Fruit fly (Drosophila melanogaster) whole organism, embryonic: ENCODE data around the gene corolla.

ENCODE experiments used
- ATbp ChIP-seq: fragments of 200-800 bp; sonication (Bioruptor generic); optimal IDR thresholded peaks from 2 replicates; lab custom pipeline; 2017; ENCODE audit warnings: missing biosample characterization, mild to moderate bottlenecking, missing genetic modification characterization, missing genetic modification reagents
- Adf1 ChIP-seq: fragments of 200-800 bp; sonication (Bioruptor generic); IDR thresholded peaks from 2 replicates; pipeline ENCODE4 v1.3.6; 2022; ENCODE audit warnings: missing biosample characterization, missing genetic modification characterization
- B-H1 ChIP-seq: fragments of 200-800 bp; sonication (Bioruptor generic); IDR thresholded peaks from 3 replicates; pipeline ENCODE4 v1.3.6; 2022; ENCODE audit warnings: missing biosample characterization, missing genetic modification characterization
- Bgb ChIP-seq: fragments of 200-800 bp; sonication (Bioruptor generic); IDR thresholded peaks from 2 replicates; pipeline ENCODE4 v1.3.6; 2022; ENCODE audit warnings: missing biosample characterization, missing genetic modification characterization; ENCODE audit not compliant: partially characterized antibody
- CG11085 ChIP-seq: fragments of 200-800 bp; sonication (Bioruptor generic); IDR thresholded peaks from 2 replicates; pipeline ENCODE4 v1.3.6; 2022; ENCODE audit warnings: missing biosample characterization, missing genetic modification characterization
- CG11560 ChIP-seq: fragments of 200-800 bp; sonication (Bioruptor generic); IDR thresholded peaks from 3 replicates; pipeline ENCODE4 v1.3.6; 2022; ENCODE audit warnings: missing biosample characterization, missing genetic modification characterization
- CG11723 ChIP-seq: fragments of 200-800 bp; sonication (Bioruptor generic); optimal IDR thresholded peaks from 2 replicates; lab custom pipeline; 2017; ENCODE audit warnings: missing biosample characterization, mild to moderate bottlenecking, missing genetic modification characterization
- CG12155 ChIP-seq: fragments of 200-800 bp; sonication (Bioruptor generic); optimal IDR thresholded peaks from 3 replicates; lab custom pipeline; 2016; ENCODE audit warnings: missing biosample characterization, missing genetic modification characterization
- CG15073 ChIP-seq: fragments of 200-800 bp; sonication (Bioruptor generic); optimal IDR thresholded peaks from 2 replicates; lab custom pipeline; 2016; ENCODE audit warnings: missing biosample characterization, missing genetic modification characterization
- CG1603 ChIP-seq: fragments of 200-800 bp; sonication (Bioruptor generic); optimal IDR thresholded peaks from 2 replicates; lab custom pipeline; 2019; ENCODE audit warnings: missing biosample characterization, mild to moderate bottlenecking, missing genetic modification characterization, moderate library complexity
- CG30431 ChIP-seq: fragments of 200-800 bp; sonication (Bioruptor generic); optimal IDR thresholded peaks from 2 replicates; lab custom pipeline; 2017; ENCODE audit warnings: missing biosample characterization, missing genetic modification characterization
- CG3065 ChIP-seq: fragments of 200-800 bp; sonication (Bioruptor generic); optimal IDR thresholded peaks from 2 replicates; lab custom pipeline; 2016; ENCODE audit warnings: missing biosample characterization, missing genetic modification characterization
- CG33557 ChIP-seq: fragments of 200-800 bp; sonication (Bioruptor generic); optimal IDR thresholded peaks from 2 replicates; lab custom pipeline; 2019; ENCODE audit warnings: missing biosample characterization, mild to moderate bottlenecking, missing genetic modification characterization, moderate library complexity
- CG34224 ChIP-seq: fragments of 200-800 bp; sonication (Bioruptor generic); IDR thresholded peaks from 3 replicates; pipeline ENCODE4 v1.3.6; 2022; ENCODE audit warnings: missing biosample characterization, missing genetic modification characterization; ENCODE audit not compliant: partially characterized antibody
- CG7372 ChIP-seq: fragments of 200-800 bp; sonication (Bioruptor generic); IDR thresholded peaks from 2 replicates; pipeline ENCODE4 v1.3.6; 2022; ENCODE audit warnings: missing biosample characterization, missing genetic modification characterization
- CG8281 ChIP-seq: fragments of 200-800 bp; sonication (Bioruptor generic); optimal IDR thresholded peaks from 2 replicates; lab custom pipeline; 2018; ENCODE audit warnings: missing biosample characterization, mild to moderate bottlenecking, missing genetic modification characterization, moderate library complexity
- CG8944 ChIP-seq: fragments of 200-800 bp; sonication (Bioruptor generic); optimal IDR thresholded peaks from 3 replicates; lab custom pipeline; 2016; ENCODE audit warnings: missing biosample characterization, missing genetic modification characterization
- CG9215 ChIP-seq: fragments of 200-800 bp; sonication (Bioruptor generic); IDR thresholded peaks from 2 replicates; pipeline ENCODE4 v1.3.6; 2022; ENCODE audit warnings: missing biosample characterization, missing genetic modification characterization
- D ChIP-seq, 2 experiments: fragments of 200-800 bp in 1 of 2; fragments of >200 bp in 1 of 2; sonication (Bioruptor generic) in 1 of 2; optimal IDR thresholded peaks; 2 replicates in 1 of 2; 3 replicates in 1 of 2; lab custom pipeline; 2017; ENCODE audit warnings: mild to moderate bottlenecking in 1 of 2, missing biosample characterization in 1 of 2, missing genetic modification characterization in 1 of 2, missing genetic modification reagents in 1 of 2
- D19B ChIP-seq: fragments of 200-800 bp; sonication (Bioruptor generic); optimal IDR thresholded peaks from 2 replicates; lab custom pipeline; 2017; ENCODE audit warnings: missing biosample characterization, mild to moderate bottlenecking, missing genetic modification characterization
- Dref ChIP-seq: fragments of 200-800 bp; sonication (Bioruptor generic); IDR thresholded peaks from 2 replicates; pipeline ENCODE4 v1.3.6; 2022; ENCODE audit warnings: missing biosample characterization, missing genetic modification characterization
- Drgx ChIP-seq: fragments of 200-800 bp; sonication (Bioruptor generic); IDR thresholded peaks from 2 replicates; pipeline ENCODE4 v1.3.6; 2022; ENCODE audit warnings: missing biosample characterization, missing genetic modification characterization
- E2f1 ChIP-seq: fragments of 200-800 bp; sonication (Bioruptor generic); IDR thresholded peaks from 2 replicates; pipeline ENCODE4 v1.3.6; 2022; ENCODE audit warnings: missing biosample characterization, missing genetic modification characterization
- H15 ChIP-seq: fragments of 200-800 bp; sonication (Bioruptor generic); IDR thresholded peaks from 3 replicates; pipeline ENCODE4 v1.3.6; 2022; ENCODE audit warnings: missing biosample characterization, missing genetic modification characterization
- Hey ChIP-seq: fragments of 200-800 bp; sonication (Bioruptor generic); optimal IDR thresholded peaks from 3 replicates; lab custom pipeline; 2018; ENCODE audit warnings: missing biosample characterization, mild to moderate bottlenecking, missing genetic modification characterization
- Hr78 ChIP-seq, 2 experiments: fragments of 200-800 bp in 1 of 2; fragments of >200 bp in 1 of 2; sonication (Bioruptor generic) in 1 of 2; optimal IDR thresholded peaks; 2 replicates each; lab custom pipeline; 2017 to 2019; ENCODE audit warnings: missing biosample characterization in 2 of 2, missing genetic modification characterization in 2 of 2, mild to moderate bottlenecking in 1 of 2, moderate library complexity in 1 of 2
- Med ChIP-seq: fragments of 200-800 bp; sonication (Bioruptor generic); peaks from one replicate; lab custom pipeline; 2016; ENCODE audit warnings: missing biosample characterization, missing genetic modification characterization, mild to moderate bottlenecking, inconsistent platforms, moderate library complexity
- Mrtf ChIP-seq: fragments of 200-800 bp; sonication (Bioruptor generic); IDR thresholded peaks from 3 replicates; pipeline ENCODE4 v1.3.6; 2022; ENCODE audit warnings: missing biosample characterization, missing genetic modification characterization
- NC2α ChIP-seq: fragments of 200-800 bp; sonication (Bioruptor generic); optimal IDR thresholded peaks from 2 replicates; lab custom pipeline; 2016; ENCODE audit warnings: missing biosample characterization, missing genetic modification characterization
- NC2β ChIP-seq: fragments of 200-800 bp; sonication (Bioruptor generic); optimal IDR thresholded peaks from 2 replicates; lab custom pipeline; 2016; ENCODE audit warnings: missing biosample characterization, missing genetic modification characterization
- NK7.1 ChIP-seq: fragments of 200-800 bp; sonication (Bioruptor generic); optimal IDR thresholded peaks from 3 replicates; lab custom pipeline; 2016; ENCODE audit warnings: missing biosample characterization, missing genetic modification characterization
- Sin3A ChIP-seq: fragments of >200 bp; optimal IDR thresholded peaks from 2 replicates; lab custom pipeline; 2018
- Spps ChIP-seq: fragments of 200-800 bp; sonication (Bioruptor generic); optimal IDR thresholded peaks from 2 replicates; lab custom pipeline; 2018; ENCODE audit warnings: missing biosample characterization, mild to moderate bottlenecking, missing genetic modification characterization
- Usf ChIP-seq: fragments of 200-800 bp; sonication (Bioruptor generic); optimal IDR thresholded peaks from 2 replicates; lab custom pipeline; 2017; ENCODE audit warnings: missing genotype, missing biosample characterization, missing genetic modification characterization
- Vsx1 ChIP-seq: fragments of 200-800 bp; sonication (Bioruptor generic); optimal IDR thresholded peaks from 2 replicates; lab custom pipeline; 2017; ENCODE audit warnings: missing biosample characterization, mild to moderate bottlenecking, missing genetic modification characterization, missing genetic modification reagents
- YL-1 ChIP-seq: fragments of 200-800 bp; sonication (Bioruptor generic); optimal IDR thresholded peaks from 3 replicates; lab custom pipeline; 2017; ENCODE audit warnings: missing biosample characterization, mild to moderate bottlenecking, missing genetic modification characterization
- amos ChIP-seq: fragments of 200-800 bp; sonication (Bioruptor generic); IDR thresholded peaks from 2 replicates; pipeline ENCODE4 v1.3.6; 2022; ENCODE audit warnings: missing biosample characterization, missing genetic modification characterization; ENCODE audit not compliant: partially characterized antibody
- ara ChIP-seq: fragments of 200-800 bp; sonication (Bioruptor generic); IDR thresholded peaks from 2 replicates; pipeline ENCODE4 v1.3.6; 2022; ENCODE audit warnings: missing biosample characterization, missing genetic modification characterization
- ash1 ChIP-seq: fragments of 200-800 bp; sonication (Bioruptor generic); optimal IDR thresholded peaks from 2 replicates; lab custom pipeline; 2018; ENCODE audit warnings: missing biosample characterization, mild to moderate bottlenecking, missing genetic modification characterization
- ato ChIP-seq: fragments of 200-800 bp; sonication (Bioruptor generic); IDR thresholded peaks from 2 replicates; pipeline ENCODE4 v1.3.6; 2022; ENCODE audit warnings: missing biosample characterization, missing genetic modification characterization; ENCODE audit not compliant: partially characterized antibody
- br ChIP-seq: fragments of >200 bp; optimal IDR thresholded peaks from 2 replicates; lab custom pipeline; 2017
- bsh ChIP-seq, 2 experiments: fragments of 200-800 bp; sonication (Bioruptor generic); optimal IDR thresholded peaks; 2 replicates each; lab custom pipeline; 2017 to 2018; ENCODE audit warnings: mild to moderate bottlenecking in 2 of 2, missing biosample characterization in 2 of 2, missing genetic modification characterization in 2 of 2, moderate library complexity in 1 of 2
- eve ChIP-seq, 2 experiments: fragments of >200 bp; optimal IDR thresholded peaks; 2 replicates each; lab custom pipeline; 2017; ENCODE audit warnings: missing biosample characterization in 2 of 2, missing genetic modification characterization in 2 of 2
- ewg ChIP-seq: fragments of 200-800 bp; sonication (Bioruptor generic); optimal IDR thresholded peaks from 3 replicates; lab custom pipeline; 2017; ENCODE audit warnings: mild to moderate bottlenecking, missing biosample characterization, missing genetic modification reagents, missing genetic modification characterization
- eyg ChIP-seq: fragments of 200-800 bp; sonication (Bioruptor generic); optimal IDR thresholded peaks from 3 replicates; lab custom pipeline; 2016; ENCODE audit warnings: missing biosample characterization, missing genetic modification characterization
- lov ChIP-seq, 2 experiments: fragments of 200-800 bp in 1 of 2; fragments of >200 bp in 1 of 2; sonication (Bioruptor generic) in 1 of 2; IDR thresholded peaks in 1 of 2; optimal IDR thresholded peaks in 1 of 2; 2 replicates in 1 of 2; 3 replicates in 1 of 2; pipeline versions ENCODE4 v1.3.6 to Lab custom; 2017 to 2022; ENCODE audit warnings: missing biosample characterization in 1 of 2, missing genetic modification characterization in 1 of 2
- pita ChIP-seq: fragments of 200-800 bp; sonication (Bioruptor generic); optimal IDR thresholded peaks from 2 replicates; lab custom pipeline; 2017; ENCODE audit warnings: missing biosample characterization, mild to moderate bottlenecking, missing genetic modification characterization
- sim ChIP-seq: fragments of 200-800 bp; sonication (Bioruptor generic); IDR thresholded peaks from 2 replicates; pipeline ENCODE4 v1.3.6; 2022; ENCODE audit warnings: missing biosample characterization, missing genetic modification characterization
- tap ChIP-seq: fragments of 200-800 bp; optimal IDR thresholded peaks from 3 replicates; lab custom pipeline; 2019; ENCODE audit warnings: missing biosample characterization, mild to moderate bottlenecking, missing genetic modification characterization, moderate library complexity
- twi ChIP-seq: fragments of 200-800 bp; optimal IDR thresholded peaks from 2 replicates; lab custom pipeline; 2019; ENCODE audit warnings: missing biosample characterization, mild to moderate bottlenecking, missing genetic modification characterization, moderate library complexity

corolla gene

dm6 chrX:17599330-17599729 lies 32.5 kb downstream of the corolla start, which contains the start of gene X11L (continued):
- peak; percentile 56; the same call in 1 of the 2 replicates for TF ChIP-seq Drgx (GFP tag; lab: Robert Waterston, UW)
- TF ChIP-seq CG3065 (GFP tag; lab: Kevin White, UChicago), result no peak
- TF ChIP-seq NK7.1, result peak; percentile 31
- peak; percentile 70 for TF ChIP-seq YL-1
- TF ChIP-seq CG7372 (GFP tag; lab: Robert Waterston, UW), result peak; percentile 48; the same call in 1 of the 2 replicates
- TF ChIP-seq CG9215 (GFP tag; lab: Robert Waterston, UW), result peak; percentile 40; the same call in 1 of the 2 replicates
- peak; percentile 92 for TF ChIP-seq Dref (GFP tag; lab: Robert Waterston, UW)
- TF ChIP-seq tap (tag; lab: Kevin White, UChicago), result no peak
- TF ChIP-seq CG34224, result peak; percentile 86
- TF ChIP-seq E2f1, result peak; percentile 50; the same call in 1 of the 2 replicates
- peak in 1 of 2 experiments; percentile 56 for TF ChIP-seq bsh (GFP tag; optimal IDR thresholded peaks at IDR 0.05; lab: Kevin White, UChicago)
- no peak for TF ChIP-seq Hey (tag; lab: Kevin White, UChicago)
- TF ChIP-seq CG12155 (GFP tag; lab: Kevin White, UChicago), result peak; percentile 74
- peak; percentile 65 for TF ChIP-seq Sin3A
- TF ChIP-seq CG15073 (GFP tag; lab: Kevin White, UChicago), result no peak
- TF ChIP-seq CG8944, result peak; percentile 68
- peak; percentile 24 for TF ChIP-seq D19B (GFP tag; lab: Kevin White, UChicago)
- peak; percentile 24 for TF ChIP-seq eyg (GFP tag; lab: Kevin White, UChicago)
- peak; percentile 68 for TF ChIP-seq NC2β (GFP tag; lab: Kevin White, UChicago)
- peak; percentile 27; the same call in 2 of the 3 replicates for TF ChIP-seq B-H1
- TF ChIP-seq D (optimal IDR thresholded peaks at IDR 0.05; lab: Kevin White, UChicago), result no peak
- TF ChIP-seq D (GFP tag; optimal IDR thresholded peaks at IDR 0.05; lab: Kevin White, UChicago), result peak; percentile 26
- TF ChIP-seq CG11560 (tag; lab: Robert Waterston, UW), result peak; percentile 74; the same call in 2 of the 3 replicates
- TF ChIP-seq H15 (GFP tag; lab: Robert Waterston, UW), result peak; percentile 49; the same call in 1 of the 3 replicates
- TF ChIP-seq CG11723, result no peak
- TF ChIP-seq ash1 (GFP tag; lab: Kevin White, UChicago), result no peak
- TF ChIP-seq NC2α (GFP tag; lab: Kevin White, UChicago), result no peak
- TF ChIP-seq ewg (GFP tag; lab: Kevin White, UChicago), result peak; percentile 53
- TF ChIP-seq br (lab: Kevin White, UChicago), result no peak
- TF ChIP-seq Vsx1 (GFP tag; lab: Kevin White, UChicago), result no peak
- TF ChIP-seq ATbp (GFP tag; lab: Kevin White, UChicago), result peak; percentile 52
- no peak for TF ChIP-seq Hr78 (GFP tag; optimal IDR thresholded peaks at IDR 0.05; lab: Kevin White, UChicago)
- peak; percentile 94 for TF ChIP-seq Bgb (GFP tag; lab: Robert Waterston, UW)
- peak; percentile 86 for TF ChIP-seq CG1603 (tag; lab: Kevin White, UChicago)
- no peak for TF ChIP-seq CG8281 (tag; lab: Kevin White, UChicago)
- peak; percentile 93 for TF ChIP-seq amos
- TF ChIP-seq eve (GFP tag; optimal IDR thresholded peaks at IDR 0.05; lab: Kevin White, UChicago), result no peak
- TF ChIP-seq ato, result peak; percentile 90
- no peak for TF ChIP-seq Usf
- peak; percentile 59 for TF ChIP-seq Adf1 (GFP tag; lab: Robert Waterston, UW)
- no peak for TF ChIP-seq lov (optimal IDR thresholded peaks at IDR 0.05; lab: Kevin White, UChicago)
- TF ChIP-seq lov (GFP tag; IDR thresholded peaks at IDR 0.05; lab: Robert Waterston, UW), result no peak
- peak; percentile 15 for TF ChIP-seq CG33557
- TF ChIP-seq CG30431, result peak; percentile 34
- no peak for TF ChIP-seq sim (GFP tag; lab: Robert Waterston, UW)
- peak; percentile 53; the same call in 1 of the 3 replicates for TF ChIP-seq Mrtf (GFP tag; lab: Robert Waterston, UW)
- TF ChIP-seq Med (GFP tag; lab: Kevin White, UChicago), result peak; percentile 96
- peak; percentile 44; the same call in 1 of the 2 replicates for TF ChIP-seq CG11085 (GFP tag; lab: Robert Waterston, UW)
- TF ChIP-seq Spps (tag; lab: Kevin White, UChicago), result no peak
- peak; percentile 66 for TF ChIP-seq ara (GFP tag; lab: Robert Waterston, UW)
- no peak for TF ChIP-seq pita (GFP tag; lab: Kevin White, UChicago)
- peak; percentile 7 for TF ChIP-seq twi (tag; lab: Kevin White, UChicago)
